Worm (Caenorhabditis elegans) whole organism, L2 larva: ENCODE data around the gene T19B10.2.

Source experiments
- F13H6.1 ChIP-seq: sonication (generic microtip); optimal IDR thresholded peaks from 2 replicates; lab custom pipeline; 2016; ENCODE audit warnings: missing genetic modification characterization, missing compliant biosample characterization
- alr-1 ChIP-seq: fragments of 150-350 bp; optimal IDR thresholded peaks from 2 replicates; lab custom pipeline; 2014; ENCODE audit warnings: missing biosample characterization, missing genetic modification characterization
- blmp-1 ChIP-seq: sonication (generic microtip); optimal IDR thresholded peaks from 2 replicates; lab custom pipeline; 2017; ENCODE audit warnings: missing genetic modification characterization, mild to moderate bottlenecking, missing compliant biosample characterization, antibody characterized with exemption, moderate library complexity; ENCODE audit not compliant: insufficient read depth
- elt-1 ChIP-seq: fragments of 150-350 bp; optimal IDR thresholded peaks from 2 replicates; lab custom pipeline; 2014; ENCODE audit warnings: missing biosample characterization, missing genetic modification characterization
- lin-13 ChIP-seq: fragments of 150-350 bp; optimal IDR thresholded peaks from 2 replicates; lab custom pipeline; 2014; ENCODE audit warnings: missing biosample characterization, missing genetic modification reagents, missing genetic modification characterization
- unc-55 ChIP-seq: fragments of 150-350 bp; sonication (generic microtip); optimal IDR thresholded peaks from 3 replicates; lab custom pipeline; 2014; ENCODE audit warnings: missing biosample characterization, missing genetic modification reagents, missing genetic modification characterization
- unc-62 ChIP-seq: fragments of 150-350 bp; optimal IDR thresholded peaks from 2 replicates; lab custom pipeline; 2014; ENCODE audit warnings: missing biosample characterization, missing genetic modification reagents, missing genetic modification characterization

ce11 chrV:11196631-11197258, 24.4 kb upstream of the T19B10.2 start:
- TF ChIP-seq unc-62 (GFP tag; lab: Kevin White, UChicago) (no peak), lin-13 (GFP tag; lab: Kevin White, UChicago) (no peak), unc-55 (GFP tag; lab: Kevin White, UChicago) (no peak), F13H6.1 (tag; lab: Kevin White, UChicago) (peak; percentile 30), alr-1 (no peak), blmp-1 (tag; lab: Kevin White, UChicago) (peak; percentile 8), elt-1 (tag; lab: Kevin White, UChicago) (no peak)
